Worm (Caenorhabditis elegans) whole organism, L4/young adult: ENCODE results near the gene C01G5.9.

ENCODE experiments used
- W03F9.2 ChIP-seq: fragments of 150-350 bp; optimal IDR thresholded peaks from 2 replicates; lab custom pipeline; 2014; ENCODE audit warnings: missing biosample characterization, missing genetic modification characterization
- dao-5 ChIP-seq: sonication (generic microtip); optimal IDR thresholded peaks from 2 replicates; lab custom pipeline; 2016; ENCODE audit warnings: missing genotype, missing genetic modification characterization, moderate library complexity, missing compliant biosample characterization
- him-1 ChIP-seq: sonication (generic microtip); optimal IDR thresholded peaks from 2 replicates; lab custom pipeline; 2016; ENCODE audit warnings: missing genotype, missing genetic modification reagents, missing genetic modification characterization, missing compliant biosample characterization

Gene C01G5.9

DNA sequence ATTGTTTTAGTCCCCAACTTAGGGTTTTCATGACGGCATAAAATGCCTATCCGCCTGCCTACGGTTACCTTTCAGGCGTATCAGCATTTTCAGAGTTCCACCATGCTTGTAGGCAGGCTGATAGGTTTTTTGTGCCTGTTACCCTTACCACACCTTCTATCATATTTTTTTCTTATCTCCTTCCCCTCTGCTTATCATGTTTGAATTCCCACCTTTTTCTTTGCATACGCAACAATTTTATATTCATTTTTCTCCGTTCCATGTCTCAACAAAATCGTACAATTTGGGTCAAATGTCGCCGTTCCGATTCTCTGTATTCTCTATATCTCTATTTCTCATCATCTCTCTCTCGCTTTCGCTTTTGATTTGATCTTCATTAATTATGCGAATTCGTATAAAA, at the start of gene C01G5.9:
C01G5.9 (plus strand) TSS at position 301 of the 400 bp plus-strand sequence.
- TF ChIP-seq W03F9.2 (tag; lab: Kevin White, UChicago) (no peak), dao-5 (no peak), him-1 (tag; lab: Kevin White, UChicago) (no peak)

- TF ChIP-seq him-1 (tag; lab: Kevin White, UChicago) = no peak
- TF ChIP-seq W03F9.2 (tag; lab: Kevin White, UChicago) = no peak
- TF ChIP-seq dao-5 = no peak
Observed at ce11 chrIV:6471216-6471615, 48.5 kb upstream of the C01G5.9 start, which contains the start of gene tmed-13. Gene tmed-13, minus strand, starts transcription at chrIV:6471384.

ce11 chrIV:6473140-6473539, 46.6 kb upstream of the C01G5.9 start, which contains the start of gene Y73B6BL.27:
Gene Y73B6BL.27, minus strand, starts transcription at chrIV:6473240.
- TF ChIP-seq him-1 (tag; lab: Kevin White, UChicago) (no peak), W03F9.2 (tag; lab: Kevin White, UChicago) (no peak), dao-5 (no peak)

ce11 chrIV:6474751-6475150, 44.9 kb upstream of the C01G5.9 start:
- no peak for TF ChIP-seq him-1 (tag; lab: Kevin White, UChicago)
- no peak for TF ChIP-seq W03F9.2 (tag; lab: Kevin White, UChicago)
- no peak for TF ChIP-seq dao-5

DNA sequence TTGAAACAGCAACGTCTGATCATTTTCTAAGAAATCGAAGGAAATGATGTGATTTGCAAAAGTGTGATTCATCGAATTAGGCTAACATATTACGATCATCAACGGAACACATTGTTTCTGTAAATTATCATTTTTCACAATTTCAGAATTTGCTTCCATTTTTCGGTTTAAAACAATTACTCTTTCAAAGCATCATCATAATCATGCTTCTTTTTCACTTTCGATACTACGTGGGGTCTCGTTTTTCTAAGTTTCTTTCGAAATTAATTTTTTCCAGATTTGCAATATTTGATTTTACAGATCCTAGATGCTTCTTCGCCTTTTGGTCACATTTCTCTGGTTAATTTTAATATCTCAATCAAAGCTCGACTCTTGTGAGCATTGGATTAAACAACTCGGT, 39.5 kb upstream of the C01G5.9 start, which contains the start of gene tyr-6:
tyr-6 (plus strand) TSS at position 301 of the 400 bp plus-strand sequence.
- TF ChIP-seq him-1 (tag; lab: Kevin White, UChicago) (no peak), W03F9.2 (tag; lab: Kevin White, UChicago) (no peak), dao-5 (no peak)

- TF ChIP-seq dao-5 = peak; percentile 61
- TF ChIP-seq him-1 (tag; lab: Kevin White, UChicago) = no peak
- TF ChIP-seq W03F9.2 (tag; lab: Kevin White, UChicago) = peak; percentile 62
Observed at ce11 chrIV:6480978-6481377, 38.7 kb upstream of the C01G5.9 start.

DNA sequence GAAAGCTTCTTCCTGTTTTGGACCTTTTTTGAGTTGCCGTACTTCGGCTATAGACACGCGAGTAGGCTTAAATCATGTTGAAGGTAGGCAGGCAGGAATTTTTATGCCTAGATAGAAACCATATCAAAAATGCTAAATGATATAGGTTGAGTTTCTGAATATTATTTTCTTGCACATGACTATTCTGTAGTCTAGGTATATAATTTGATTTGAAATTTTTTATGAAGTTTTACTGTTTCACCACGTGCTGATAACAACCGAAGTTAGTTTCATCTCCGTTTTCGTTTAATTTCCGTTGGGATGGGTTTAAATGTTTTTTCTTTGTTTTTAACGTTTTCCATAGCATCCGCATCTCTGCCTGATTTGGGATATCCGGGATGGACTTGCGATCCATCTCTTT, 32.6 kb upstream of the C01G5.9 start, which contains the start of gene Y73B6BL.37:
Y73B6BL.37 (plus strand) TSS at position 301 of the 400 bp plus-strand sequence.
- TF ChIP-seq him-1 (tag; lab: Kevin White, UChicago) = no peak

ce11 chrIV:6491915-6492314, 27.8 kb upstream of the C01G5.9 start:
- TF ChIP-seq dao-5 = no peak
- TF ChIP-seq W03F9.2 (tag; lab: Kevin White, UChicago) = no peak
- TF ChIP-seq him-1 (tag; lab: Kevin White, UChicago) = no peak

ce11 chrIV:6493299-6493698, 26.4 kb upstream of the C01G5.9 start, which contains the start of gene Y73B6BL.44:
Gene Y73B6BL.44, plus strand, starts transcription at chrIV:6493599.
- TF ChIP-seq dao-5 = no peak
- TF ChIP-seq W03F9.2 (tag; lab: Kevin White, UChicago) = no peak
- TF ChIP-seq him-1 (tag; lab: Kevin White, UChicago) = no peak

DNA sequence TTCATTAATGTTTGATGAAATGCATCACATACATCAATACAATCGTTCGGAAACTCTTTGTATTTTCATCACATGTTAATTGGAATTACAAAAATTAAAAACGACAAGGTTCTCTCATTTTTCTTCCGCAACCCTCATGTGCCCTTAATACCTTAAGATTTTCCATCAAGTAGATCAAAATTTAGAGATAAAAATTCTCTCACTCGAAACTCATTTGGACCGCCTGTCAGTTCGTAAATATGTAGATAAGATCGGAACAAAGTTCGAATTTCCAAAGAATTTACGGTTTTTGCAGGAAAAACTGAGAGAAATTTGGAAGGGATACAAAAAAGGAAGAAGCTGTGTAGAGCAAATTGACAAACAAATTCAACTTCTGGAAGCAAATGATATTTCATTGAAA, 23.6 kb upstream of the C01G5.9 start:
- TF ChIP-seq him-1 (tag; lab: Kevin White, UChicago) = no peak
- TF ChIP-seq dao-5 = no peak
- no peak for TF ChIP-seq W03F9.2 (tag; lab: Kevin White, UChicago)

- TF ChIP-seq dao-5 = no peak
- no peak for TF ChIP-seq W03F9.2 (tag; lab: Kevin White, UChicago)
- no peak for TF ChIP-seq him-1 (tag; lab: Kevin White, UChicago)
Observed at ce11 chrIV:6500433-6500832, 19.3 kb upstream of the C01G5.9 start.

- TF ChIP-seq dao-5 (no peak), him-1 (tag; lab: Kevin White, UChicago) (no peak), W03F9.2 (tag; lab: Kevin White, UChicago) (no peak)
Observed at ce11 chrIV:6500843-6501242, 18.9 kb upstream of the C01G5.9 start.

- TF ChIP-seq W03F9.2 (tag; lab: Kevin White, UChicago) (no peak), him-1 (tag; lab: Kevin White, UChicago) (no peak), dao-5 (no peak)
Observed at ce11 chrIV:6502725-6503124, 17.0 kb upstream of the C01G5.9 start.

DNA sequence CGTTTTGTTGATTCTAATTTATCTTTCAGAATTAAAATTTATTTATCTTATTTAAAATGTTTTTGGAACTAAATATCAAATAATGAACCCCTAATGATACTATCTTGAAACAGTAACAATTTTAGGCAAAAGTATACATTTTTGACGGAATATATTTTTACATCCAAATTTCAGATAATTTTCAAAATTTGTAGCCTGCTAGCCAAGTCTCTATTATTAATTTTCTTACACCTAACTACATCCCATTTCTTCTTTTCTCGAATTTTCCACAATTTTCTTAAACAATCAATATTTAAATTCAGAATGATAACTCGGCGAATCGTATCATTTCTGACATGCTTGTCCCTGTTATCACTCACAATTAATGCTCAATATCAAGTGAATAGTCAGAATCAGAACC, 13.3 kb upstream of the C01G5.9 start, which contains the start of gene pqn-89:
pqn-89 (plus strand) TSS at position 301 of the 400 bp plus-strand sequence.
- TF ChIP-seq dao-5 = no peak
- TF ChIP-seq W03F9.2 (tag; lab: Kevin White, UChicago) = no peak
- no peak for TF ChIP-seq him-1 (tag; lab: Kevin White, UChicago)

- no peak for TF ChIP-seq W03F9.2 (tag; lab: Kevin White, UChicago)
- TF ChIP-seq him-1 (tag; lab: Kevin White, UChicago) = no peak
- no peak for TF ChIP-seq dao-5
Observed at ce11 chrIV:6511767-6512166, 7.9 kb upstream of the C01G5.9 start.
